Worm (Caenorhabditis elegans): ENCODE measurements around the gene zgpa-1.
A peak's percentile ranks its signal among the peaks of the same experiment; 100 is the strongest.

zgpa-1 gene

ce11 chrIV:7778865-7779264 is 33.7 kb downstream of the zgpa-1 start, which contains the start of gene rpap-3:
TSS of gene rpap-3 (minus strand) at chrIV:7778965.
- TF ChIP-seq hmg-11 (tag; optimal IDR thresholded peaks at IDR 0.05) (no peak), nhr-77 (tag; optimal IDR thresholded peaks at IDR 0.05) (no peak), egl-5 (tag; optimal IDR thresholded peaks at IDR 0.05) (no peak), lsy-12 (tag; optimal IDR thresholded peaks at IDR 0.05) (no peak), ceh-9 (tag; optimal IDR thresholded peaks at IDR 0.05) (no peak), nhr-23 (tag; optimal IDR thresholded peaks at IDR 0.05) (no peak), elt-3 (tag; optimal IDR thresholded peaks at IDR 0.05) (no peak), fos-1 (tag; optimal IDR thresholded peaks at IDR 0.05) (no peak), ama-1 (optimal IDR thresholded peaks at IDR 0.05) (no peak), eor-1 (tag; optimal IDR thresholded peaks at IDR 0.05) (no peak)

- TF ChIP-seq lsy-12 (tag; optimal IDR thresholded peaks at IDR 0.05), result no peak
- no peak for TF ChIP-seq unc-39 (tag; optimal IDR thresholded peaks at IDR 0.05)
- TF ChIP-seq ZK546.5 (tag; optimal IDR thresholded peaks at IDR 0.05), result no peak
- TF ChIP-seq eor-1 (tag; optimal IDR thresholded peaks at IDR 0.05), result no peak
- no peak for TF ChIP-seq nhr-12 (tag; optimal IDR thresholded peaks at IDR 0.05)
- no peak for TF ChIP-seq nhr-28 (tag; optimal IDR thresholded peaks at IDR 0.05)
- no peak for TF ChIP-seq sea-2 (GFP tag; optimal IDR thresholded peaks at IDR 0.05)
Observed at ce11 chrIV:7775725-7776124, 36.9 kb downstream of the zgpa-1 start, which contains the start of gene swd-2.1. TSS of gene swd-2.1 (plus strand) at chrIV:7776025.

ce11 chrIV:7774206-7774605 is 38.4 kb downstream of the zgpa-1 start, which contains the start of the genes hcf-1 and swd-2.2:
TSS of gene hcf-1 (minus strand) at chrIV:7774275.
TSS of gene swd-2.2 (plus strand) at chrIV:7774411.
- TF ChIP-seq snpc-4 (tag; optimal IDR thresholded peaks at IDR 0.05), result peak; percentile 13
- TF ChIP-seq aly-2 (tag; optimal IDR thresholded peaks at IDR 0.05), result no peak
- no peak for TF ChIP-seq lsy-12 (tag; optimal IDR thresholded peaks at IDR 0.05)
- TF ChIP-seq pha-4 (tag; optimal IDR thresholded peaks at IDR 0.05), result peak; percentile 72
- TF ChIP-seq elt-2 (tag; optimal IDR thresholded peaks at IDR 0.05), result peak; percentile 3
- TF ChIP-seq R02D3.7 (tag; optimal IDR thresholded peaks at IDR 0.05), result peak; percentile 5
- no peak for TF ChIP-seq fkh-2 (tag; optimal IDR thresholded peaks at IDR 0.05)
- TF ChIP-seq lin-15B (tag; optimal IDR thresholded peaks at IDR 0.05), result peak; percentile 75
- peak; percentile 28 for TF ChIP-seq nhr-23 (tag; optimal IDR thresholded peaks at IDR 0.05)

- TF ChIP-seq ceh-28 (tag; optimal IDR thresholded peaks at IDR 0.05) (no peak), ceh-16 (tag; optimal IDR thresholded peaks at IDR 0.05) (no peak), unc-62 (GFP tag; optimal IDR thresholded peaks at IDR 0.05) (no peak), fkh-2 (tag; optimal IDR thresholded peaks at IDR 0.05) (no peak), lsy-12 (tag; optimal IDR thresholded peaks at IDR 0.05) (no peak), nhr-11 (tag; optimal IDR thresholded peaks at IDR 0.05) (no peak), nhr-12 (tag; optimal IDR thresholded peaks at IDR 0.05) (no peak), nhr-67 (tag; optimal IDR thresholded peaks at IDR 0.05) (no peak), fos-1 (tag; optimal IDR thresholded peaks at IDR 0.05) (no peak), nhr-25 (tag; optimal IDR thresholded peaks at IDR 0.05) (no peak), zag-1 (tag; optimal IDR thresholded peaks at IDR 0.05) (no peak)
Observed at ce11 chrIV:7770162-7770561, 42.4 kb downstream of the zgpa-1 start, which contains the start of gene rdl-1. TSS of gene rdl-1 (minus strand) at chrIV:7770262.

ce11 chrIV:7764319-7764718 is 48.3 kb downstream of the zgpa-1 start:
- TF ChIP-seq nhr-28 (tag; optimal IDR thresholded peaks at IDR 0.05) (no peak), hmg-11 (tag; optimal IDR thresholded peaks at IDR 0.05) (no peak), nhr-25 (tag; optimal IDR thresholded peaks at IDR 0.05) (no peak), nhr-76 (tag; optimal IDR thresholded peaks at IDR 0.05) (no peak)

ce11 chrIV:7763748-7764147 is 48.9 kb downstream of the zgpa-1 start, which contains the start of the genes C46A5.6 and C46A5.1:
TSS of gene C46A5.6 (minus strand) at chrIV:7763848.
TSS of gene C46A5.1 (plus strand) at chrIV:7763931.
- TF ChIP-seq nhr-25 (tag; optimal IDR thresholded peaks at IDR 0.05), result no peak
- no peak for TF ChIP-seq R02D3.7 (tag; optimal IDR thresholded peaks at IDR 0.05)
- no peak for TF ChIP-seq hmg-11 (tag; optimal IDR thresholded peaks at IDR 0.05)
- TF ChIP-seq sea-2 (GFP tag; optimal IDR thresholded peaks at IDR 0.05), result no peak
- TF ChIP-seq unc-39 (tag; optimal IDR thresholded peaks at IDR 0.05), result no peak
- no peak for TF ChIP-seq nhr-28 (tag; optimal IDR thresholded peaks at IDR 0.05)
- TF ChIP-seq elt-3 (tag; optimal IDR thresholded peaks at IDR 0.05), result no peak
- no peak for TF ChIP-seq nhr-23 (tag; optimal IDR thresholded peaks at IDR 0.05)
- no peak for TF ChIP-seq lin-39 (tag; optimal IDR thresholded peaks at IDR 0.05)
- TF ChIP-seq jun-1 (tag; optimal IDR thresholded peaks at IDR 0.05), result no peak
- TF ChIP-seq nhr-12 (tag; optimal IDR thresholded peaks at IDR 0.05), result no peak
- TF ChIP-seq snpc-4 (tag; optimal IDR thresholded peaks at IDR 0.05), result no peak
- TF ChIP-seq ceh-82 (tag; optimal IDR thresholded peaks at IDR 0.05), result no peak

Measured in whole organism, L3 larva.